Worm (Caenorhabditis elegans): ENCODE results near the gene sra-37.

Gene sra-37

DNA sequence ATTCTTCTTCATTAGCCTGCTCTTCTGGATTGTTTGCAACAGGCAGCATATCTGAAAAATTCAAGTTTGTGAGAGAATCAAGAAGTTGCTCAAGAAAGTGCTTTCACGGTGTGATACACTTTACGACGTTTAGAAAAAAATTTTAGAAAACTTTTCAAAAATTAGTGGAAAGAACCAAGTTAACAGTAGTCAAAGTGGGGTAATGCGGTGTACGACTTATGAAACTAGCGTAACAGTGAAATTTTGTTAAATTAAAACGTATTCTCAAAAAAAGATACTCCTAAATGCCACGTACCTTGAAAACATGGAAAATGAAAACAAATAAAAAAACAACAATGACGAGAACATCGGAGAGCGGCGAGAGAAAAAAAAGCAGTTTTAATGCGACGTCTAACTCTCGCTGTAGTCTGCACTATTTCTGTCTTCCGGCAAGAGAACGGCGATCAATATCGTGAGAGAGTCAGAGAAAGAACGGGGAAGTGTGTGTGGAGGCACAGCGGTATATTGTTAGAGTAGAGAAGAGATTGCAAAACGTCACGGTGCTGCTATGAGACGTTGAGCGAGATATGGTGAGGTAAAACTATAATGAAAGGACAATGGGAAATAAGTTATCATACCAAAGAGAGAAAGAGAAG lies 24.1 kb upstream of the sra-37 start, which contains the start of gene ekl-5:
ekl-5 (minus strand) TSS at position 51 of the 635 bp plus-strand sequence.
- TF ChIP-seq fkh-10 (GFP tag; optimal IDR thresholded peaks at IDR 0.05), result no peak
- TF ChIP-seq xbp-1 (tag; optimal IDR thresholded peaks at IDR 0.05), result peak; percentile 39
- TF ChIP-seq swsn-7 (tag; optimal IDR thresholded peaks at IDR 0.05), result peak; percentile 47
- TF ChIP-seq nhr-47 (tag; optimal IDR thresholded peaks at IDR 0.05), result peak; percentile 50
- TF ChIP-seq snu-23 (GFP tag; optimal IDR thresholded peaks at IDR 0.05), result peak; percentile 74
- TF ChIP-seq efl-1 (optimal IDR thresholded peaks at IDR 0.05), result peak; percentile 33 to 56
- no peak for TF ChIP-seq efl-1 (GFP tag; optimal IDR thresholded peaks at IDR 0.05 in 1 of 2)
- TF ChIP-seq blmp-1 (tag; optimal IDR thresholded peaks at IDR 0.05), result peak; percentile 63
- peak in 1 of 3 experiments; percentile 39 for TF ChIP-seq ceh-82 (tag; optimal IDR thresholded peaks at IDR 0.05)
- no peak for TF ChIP-seq unc-62 (GFP tag; optimal IDR thresholded peaks at IDR 0.05)
- TF ChIP-seq lin-14 (GFP tag; optimal IDR thresholded peaks at IDR 0.05), result peak; percentile 98
- peak; percentile 59 for TF ChIP-seq nhr-20 (tag; optimal IDR thresholded peaks at IDR 0.05)
- TF ChIP-seq nhr-71 (tag; optimal IDR thresholded peaks at IDR 0.05), result peak; percentile 66
- no peak for TF ChIP-seq nhr-76 (tag; optimal IDR thresholded peaks at IDR 0.05)
- TF ChIP-seq tbx-2 (tag; optimal IDR thresholded peaks at IDR 0.05), result peak; percentile 43
- peak; percentile 21 to 55 for TF ChIP-seq lin-35 (GFP tag; optimal IDR thresholded peaks at IDR 0.05)
- TF ChIP-seq dsc-1 (tag; optimal IDR thresholded peaks at IDR 0.05), result peak; percentile 5
- TF ChIP-seq mdl-1 (tag; optimal IDR thresholded peaks at IDR 0.05), result peak in 1 of 2 experiments; percentile 43
- TF ChIP-seq nhr-12 (tag; optimal IDR thresholded peaks at IDR 0.05), result no peak
- peak; percentile 78 for TF ChIP-seq nhr-85 (tag)
- peak; percentile 65 for TF ChIP-seq rnt-1 (tag; optimal IDR thresholded peaks at IDR 0.05)
- TF ChIP-seq elt-3 (tag; optimal IDR thresholded peaks at IDR 0.05), result peak in 3 of 6 experiments; percentile 24 to 99 (median 84)
- peak in 1 of 2 experiments; percentile 55 for TF ChIP-seq lsy-2 (tag; optimal IDR thresholded peaks at IDR 0.05)
- peak; percentile 52 for TF ChIP-seq skn-1 (tag; optimal IDR thresholded peaks at IDR 0.05)
- no peak for TF ChIP-seq aly-2 (tag; optimal IDR thresholded peaks at IDR 0.05)
- TF ChIP-seq efl-3 (GFP tag; optimal IDR thresholded peaks at IDR 0.05), result no peak
- peak; percentile 9 for TF ChIP-seq fkh-8 (tag; optimal IDR thresholded peaks at IDR 0.05)
- TF ChIP-seq mep-1 (tag; optimal IDR thresholded peaks at IDR 0.05), result peak; percentile 74

DNA sequence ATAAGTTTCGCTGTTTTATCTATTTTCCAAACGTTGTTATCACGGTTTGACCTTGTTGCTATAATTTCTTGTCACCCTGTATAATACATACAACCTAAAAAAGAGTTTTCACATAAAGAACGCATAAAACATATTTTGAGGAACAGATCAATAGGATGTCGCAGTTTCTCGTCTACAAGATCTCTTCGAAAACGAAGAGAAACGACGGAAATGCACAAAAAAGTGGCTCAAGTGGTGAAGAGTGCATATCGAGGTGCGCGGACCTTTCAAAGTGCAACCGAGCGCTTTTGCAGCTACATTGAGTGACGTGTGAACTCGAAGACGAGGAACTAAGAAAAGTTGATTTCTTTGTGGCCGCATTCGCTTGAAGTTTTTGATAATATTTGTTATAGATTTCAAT lies 21.1 kb upstream of the sra-37 start, which contains the start of gene Y26E6A.2:
Y26E6A.2 (minus strand) TSS at position 101 of the 400 bp plus-strand sequence.
- TF ChIP-seq rnt-1 (tag; optimal IDR thresholded peaks at IDR 0.05), result no peak
- peak; percentile 50 for TF ChIP-seq lin-14 (GFP tag; optimal IDR thresholded peaks at IDR 0.05)
- TF ChIP-seq pax-3 (tag; optimal IDR thresholded peaks at IDR 0.05), result no peak
- TF ChIP-seq pqm-1 (tag; optimal IDR thresholded peaks at IDR 0.05), result no peak
- TF ChIP-seq nhr-12 (tag; optimal IDR thresholded peaks at IDR 0.05), result no peak

DNA sequence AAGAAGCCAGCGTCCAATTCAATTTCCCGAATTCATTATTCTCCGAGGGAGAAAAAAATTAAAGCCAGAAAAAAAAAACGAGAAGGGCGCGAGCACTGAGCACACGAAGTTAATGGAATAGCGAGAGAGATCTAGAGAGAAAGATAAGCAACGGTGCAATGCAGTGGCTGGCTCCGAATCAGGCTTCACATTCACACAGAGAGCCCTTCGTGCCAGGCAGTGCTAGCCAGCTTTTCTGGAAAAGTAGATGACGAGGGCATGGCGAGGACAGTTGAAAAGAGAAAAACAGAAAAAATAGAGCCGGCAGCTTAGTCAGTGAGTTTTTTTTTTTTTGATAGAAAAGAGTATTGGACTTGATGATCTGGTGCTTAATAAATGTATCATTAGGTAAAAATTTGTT lies 20.5 kb upstream of the sra-37 start:
- TF ChIP-seq elt-2 (tag; optimal IDR thresholded peaks at IDR 0.05) (no peak), unc-30 (tag; optimal IDR thresholded peaks at IDR 0.05) (peak; percentile 24), fkh-8 (tag; optimal IDR thresholded peaks at IDR 0.05) (peak; percentile 84), hpl-2 (GFP tag; optimal IDR thresholded peaks at IDR 0.05) (no peak), aha-1 (tag; optimal IDR thresholded peaks at IDR 0.05) (no peak), nhr-47 (tag; optimal IDR thresholded peaks at IDR 0.05) (peak; percentile 40), hlh-4 (tag; optimal IDR thresholded peaks at IDR 0.05) (no peak), nhr-71 (tag; optimal IDR thresholded peaks at IDR 0.05) (peak; percentile 45), sox-4 (tag; optimal IDR thresholded peaks at IDR 0.05) (no peak), mab-9 (GFP tag; IDR thresholded peaks at IDR 0.05) (no peak), nhr-85 (tag) (no peak), egl-13 (tag; optimal IDR thresholded peaks at IDR 0.05) (peak; percentile 7), lin-14 (GFP tag; optimal IDR thresholded peaks at IDR 0.05) (peak; percentile 48), C04F5.9 (tag; optimal IDR thresholded peaks at IDR 0.05) (no peak), swsn-7 (tag; optimal IDR thresholded peaks at IDR 0.05) (peak; percentile 30), hlh-17 (GFP tag; optimal IDR thresholded peaks at IDR 0.05; ENCODE audit: borderline replicate concordance) (no peak), aly-2 (tag; optimal IDR thresholded peaks at IDR 0.05) (no peak), pqm-1 (tag; optimal IDR thresholded peaks at IDR 0.05) (no peak), dsc-1 (tag; optimal IDR thresholded peaks at IDR 0.05) (peak; percentile 52), C16A3.4 (tag; optimal IDR thresholded peaks at IDR 0.05) (no peak), nhr-76 (tag; optimal IDR thresholded peaks at IDR 0.05) (no peak), rnt-1 (tag; optimal IDR thresholded peaks at IDR 0.05) (no peak), pax-3 (tag; optimal IDR thresholded peaks at IDR 0.05) (peak; percentile 4), nhr-19 (GFP tag; conservative IDR thresholded peaks at IDR 0.05) (no peak), nhr-84 (tag; optimal IDR thresholded peaks at IDR 0.05) (no peak), fkh-10 (GFP tag; optimal IDR thresholded peaks at IDR 0.05) (peak; percentile 47)
